Fruit fly (Drosophila melanogaster): ENCODE results near the gene CG9098.

DNA sequence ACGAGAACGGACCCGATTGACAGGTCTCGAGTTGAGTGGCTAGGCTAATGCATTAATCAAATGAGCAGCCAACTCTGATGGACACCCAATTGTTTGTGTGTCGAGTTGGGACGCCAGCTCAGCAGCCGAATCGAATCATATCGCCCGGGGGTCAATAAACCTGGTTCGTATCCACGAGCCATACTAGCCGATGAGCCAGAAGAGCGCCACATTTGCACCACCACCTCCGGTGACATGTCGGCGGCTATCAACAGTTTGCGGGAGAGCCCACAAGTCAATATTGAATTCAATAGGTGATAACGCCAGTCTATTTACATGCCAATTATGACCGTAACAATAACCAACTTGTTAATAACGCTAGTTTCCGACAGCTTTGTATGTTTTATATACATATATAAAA is 38.0 kb downstream of the CG9098 start:
- no peak for TF ChIP-seq sima (GFP tag; optimal IDR thresholded peaks at IDR 0.05)
- TF ChIP-seq Bteb2 (GFP tag; optimal IDR thresholded peaks at IDR 0.05), result no peak
- TF ChIP-seq mld (GFP tag; IDR thresholded peaks at IDR 0.05; ENCODE audit: partially characterized antibody), result no peak
- no peak for TF ChIP-seq luna (GFP tag; optimal IDR thresholded peaks at IDR 0.05)

All from whole organism, embryonic.